Fruit fly (Drosophila melanogaster) whole organism, pupa: ENCODE measurements around the gene cDIP.
A peak's percentile ranks its signal among the peaks of the same experiment; 100 is the strongest.

Experiments
- CG10348 ChIP-seq: fragments of 200-800 bp; sonication (Bioruptor generic); IDR thresholded peaks from 2 replicates; pipeline ENCODE4 v1.3.6; 2022; ENCODE audit warnings: missing biosample characterization, missing genetic modification characterization
- CG12605 ChIP-seq: fragments of 200-800 bp; sonication (Bioruptor generic); IDR thresholded peaks from 2 replicates; pipeline ENCODE4 v1.3.6; 2022; ENCODE audit warnings: missing biosample characterization, missing genetic modification characterization
- CG13204 ChIP-seq: fragments of 200-800 bp; sonication (Bioruptor generic); optimal IDR thresholded peaks from 2 replicates; lab custom pipeline; 2018; ENCODE audit warnings: missing biosample characterization, mild to moderate bottlenecking, missing genetic modification characterization, moderate library complexity
- CG14655 ChIP-seq: fragments of 200-800 bp; sonication (Bioruptor generic); optimal IDR thresholded peaks from 3 replicates; lab custom pipeline; 2017; ENCODE audit warnings: mild to moderate bottlenecking, missing biosample characterization, missing genetic modification reagents, missing genetic modification characterization
- CG15710 ChIP-seq: fragments of 200-800 bp; sonication (Bioruptor generic); optimal IDR thresholded peaks from 2 replicates; lab custom pipeline; 2018; ENCODE audit warnings: missing biosample characterization, mild to moderate bottlenecking, missing genetic modification characterization, moderate library complexity
- CG17806 ChIP-seq: fragments of 200-800 bp; sonication (Bioruptor generic); optimal IDR thresholded peaks from 2 replicates; lab custom pipeline; 2018; ENCODE audit warnings: missing biosample characterization, mild to moderate bottlenecking, missing genetic modification characterization, moderate library complexity
- CG32121 ChIP-seq: fragments of 200-800 bp; sonication (Bioruptor generic); IDR thresholded peaks from 2 replicates; pipeline ENCODE4 v1.3.6; 2022; ENCODE audit warnings: missing biosample characterization, missing genetic modification characterization
- CG34367 ChIP-seq: fragments of 200-800 bp; sonication (Bioruptor generic); optimal IDR thresholded peaks from 2 replicates; lab custom pipeline; 2018; ENCODE audit warnings: missing biosample characterization, mild to moderate bottlenecking, missing genetic modification characterization
- CG4496 ChIP-seq: fragments of 200-800 bp; sonication (Bioruptor generic); IDR thresholded peaks from 3 replicates; pipeline ENCODE4 v1.3.6; 2022; ENCODE audit warnings: missing biosample characterization, missing genetic modification characterization
- CG8159 ChIP-seq: fragments of 200-800 bp; sonication (Bioruptor generic); optimal IDR thresholded peaks from 3 replicates; lab custom pipeline; 2018; ENCODE audit warnings: missing biosample characterization, mild to moderate bottlenecking, missing genetic modification characterization, moderate library complexity
- CG8301 ChIP-seq: fragments of 200-800 bp; sonication (Bioruptor generic); optimal IDR thresholded peaks from 2 replicates; lab custom pipeline; 2018; ENCODE audit warnings: missing biosample characterization, mild to moderate bottlenecking, missing genetic modification characterization
- CG9948 ChIP-seq: fragments of 200-800 bp; sonication (Bioruptor generic); optimal IDR thresholded peaks from 2 replicates; lab custom pipeline; 2018; ENCODE audit warnings: missing biosample characterization, mild to moderate bottlenecking, missing genetic modification characterization, moderate library complexity
- D1 ChIP-seq: fragments of 200-800 bp; sonication (Bioruptor generic); optimal IDR thresholded peaks from 2 replicates; lab custom pipeline; 2018; ENCODE audit warnings: missing biosample characterization, mild to moderate bottlenecking, missing genetic modification characterization, moderate library complexity
- EcR ChIP-seq: fragments of 200-800 bp; sonication (Bioruptor generic); optimal IDR thresholded peaks from 3 replicates; lab custom pipeline; 2019; ENCODE audit warnings: missing biosample characterization, missing genetic modification characterization, mild to moderate bottlenecking, moderate library complexity, missing genetic modification reagents
- Ets98B ChIP-seq: fragments of 200-800 bp; sonication (Bioruptor generic); IDR thresholded peaks from 2 replicates; pipeline ENCODE4 v1.3.6; 2022; ENCODE audit warnings: missing biosample characterization, missing genetic modification characterization
- Pif1A ChIP-seq: fragments of 200-800 bp; sonication (Bioruptor generic); optimal IDR thresholded peaks from 3 replicates; lab custom pipeline; 2016; ENCODE audit warnings: missing biosample characterization, missing genetic modification characterization
- Pif1B ChIP-seq: fragments of 200-800 bp; sonication (Bioruptor generic); optimal IDR thresholded peaks from 3 replicates; lab custom pipeline; 2016; ENCODE audit warnings: missing biosample characterization, missing genetic modification characterization
- Snoo ChIP-seq: fragments of 200-800 bp; sonication (Bioruptor generic); optimal IDR thresholded peaks from 3 replicates; lab custom pipeline; 2017; ENCODE audit warnings: missing biosample characterization, mild to moderate bottlenecking, missing genetic modification characterization, inconsistent platforms
- fd96Ca ChIP-seq: fragments of 200-800 bp; sonication (Bioruptor generic); IDR thresholded peaks from 3 replicates; pipeline ENCODE4 v1.3.6; 2022; ENCODE audit warnings: missing biosample characterization, missing genetic modification characterization
- gl ChIP-seq: fragments of 200-800 bp; sonication (Bioruptor generic); optimal IDR thresholded peaks from 2 replicates; lab custom pipeline; 2018; ENCODE audit warnings: missing biosample characterization, mild to moderate bottlenecking, missing genetic modification characterization
- rn ChIP-seq: fragments of 200-800 bp; sonication (Bioruptor generic); IDR thresholded peaks from 2 replicates; pipeline ENCODE4 v1.3.6; 2022; ENCODE audit warnings: missing biosample characterization, missing genetic modification characterization

Gene cDIP

DNA sequence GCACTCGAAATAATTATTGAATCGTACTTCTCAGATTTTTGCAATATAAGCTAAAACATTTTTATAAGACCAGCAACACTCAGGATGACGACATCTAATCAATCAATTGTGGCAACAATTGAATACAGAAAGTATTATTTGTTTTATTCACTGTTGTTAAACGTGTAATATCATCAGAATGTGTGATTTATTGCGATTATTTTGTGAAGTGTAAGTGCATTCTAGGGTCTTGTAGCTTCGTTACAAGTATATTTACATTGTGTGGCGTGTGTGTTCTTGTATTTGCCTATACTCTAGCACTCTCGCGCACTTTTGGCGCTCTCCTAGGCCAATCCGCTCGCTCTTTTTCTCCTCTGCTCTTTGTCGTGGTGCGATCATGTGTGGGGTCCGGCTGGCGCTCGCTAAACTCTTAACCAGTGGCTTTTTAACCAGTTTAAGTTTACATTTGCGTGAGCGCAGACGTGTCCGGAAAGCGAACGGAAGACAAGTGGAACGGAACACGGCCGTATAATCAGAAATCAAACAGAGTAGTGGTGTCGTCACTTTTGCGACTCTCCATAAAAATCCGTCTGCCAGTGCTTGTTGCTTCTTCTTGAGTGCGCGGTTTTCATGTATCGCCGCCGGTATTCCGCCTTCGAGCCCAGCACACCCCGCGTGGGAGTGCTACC lies 43.7 kb upstream of the cDIP start:
- TF ChIP-seq CG15710 (tag; lab: Kevin White, UChicago) (peak; percentile 92), Pif1A (GFP tag; lab: Kevin White, UChicago) (peak; percentile 93), CG32121 (peak; percentile 93), Pif1B (GFP tag; lab: Kevin White, UChicago) (peak; percentile 90), D1 (tag; lab: Kevin White, UChicago) (peak; percentile 92), CG10348 (GFP tag; lab: Robert Waterston, UW) (peak; percentile 73; the same call in 1 of the 2 replicates), EcR (GFP tag; lab: Kevin White, UChicago) (peak; percentile 66), CG4496 (GFP tag; lab: Robert Waterston, UW) (peak; percentile 91), fd96Ca (peak; percentile 86), CG8301 (tag; lab: Kevin White, UChicago) (peak; percentile 97), CG13204 (GFP tag; lab: Kevin White, UChicago) (no peak), CG9948 (tag; lab: Kevin White, UChicago) (peak; percentile 91), gl (tag; lab: Kevin White, UChicago) (peak; percentile 79), CG17806 (tag; lab: Kevin White, UChicago) (peak; percentile 92), rn (GFP tag; lab: Robert Waterston, UW) (peak; percentile 78), Ets98B (GFP tag; lab: Robert Waterston, UW) (peak; percentile 91), CG34367 (tag; lab: Kevin White, UChicago) (peak; percentile 90), Snoo (tag; lab: Kevin White, UChicago) (peak; percentile 65), CG8159 (tag; lab: Kevin White, UChicago) (peak; percentile 98), CG14655 (GFP tag; lab: Kevin White, UChicago) (peak; percentile 97), CG12605 (GFP tag; lab: Robert Waterston, UW) (peak; percentile 73)

DNA sequence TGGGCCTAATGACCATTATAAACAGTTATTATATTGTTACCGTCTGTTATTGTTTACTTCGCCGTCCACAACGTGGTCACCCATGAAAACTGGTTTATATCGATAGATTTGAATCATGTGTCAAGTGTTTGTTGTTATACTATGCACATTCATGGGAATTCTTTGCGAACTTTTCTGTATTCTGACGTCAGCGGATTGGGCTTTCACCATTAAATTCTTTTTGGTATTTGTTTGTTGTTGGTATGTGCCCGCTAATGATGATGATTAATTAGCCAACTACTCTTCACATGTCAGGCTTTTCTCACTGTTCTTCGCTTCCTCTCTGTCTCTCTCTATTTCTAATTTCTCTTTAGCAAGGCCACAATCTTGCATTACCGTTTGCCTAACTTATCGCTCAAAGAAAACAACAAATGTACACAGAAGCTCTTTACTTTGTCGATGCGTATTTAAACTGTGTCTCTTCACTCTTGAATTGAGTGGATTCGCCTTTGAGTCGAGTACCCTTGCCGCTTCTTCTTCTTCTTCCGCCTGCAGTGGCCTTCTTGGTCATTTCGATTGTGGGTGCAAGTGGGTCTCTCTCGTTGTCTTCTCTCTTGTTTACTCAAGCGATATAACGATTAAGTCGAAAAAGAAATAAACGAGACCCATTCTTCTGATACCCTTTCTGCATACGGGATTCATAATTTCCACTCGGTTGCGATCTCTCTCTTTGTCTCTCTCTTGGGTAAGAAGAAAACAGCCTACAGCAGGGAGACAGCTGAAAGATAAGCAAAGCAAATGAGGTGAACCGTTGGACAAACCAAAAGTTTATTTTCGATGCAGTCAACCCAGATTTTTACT lies 43.0 kb upstream of the cDIP start:
- TF ChIP-seq Ets98B (GFP tag; lab: Robert Waterston, UW) (peak; percentile 44; the same call in 1 of the 2 replicates), CG12605 (GFP tag; lab: Robert Waterston, UW) (peak; percentile 61), CG15710 (tag; lab: Kevin White, UChicago) (no peak), CG4496 (GFP tag; lab: Robert Waterston, UW) (no peak)

DNA sequence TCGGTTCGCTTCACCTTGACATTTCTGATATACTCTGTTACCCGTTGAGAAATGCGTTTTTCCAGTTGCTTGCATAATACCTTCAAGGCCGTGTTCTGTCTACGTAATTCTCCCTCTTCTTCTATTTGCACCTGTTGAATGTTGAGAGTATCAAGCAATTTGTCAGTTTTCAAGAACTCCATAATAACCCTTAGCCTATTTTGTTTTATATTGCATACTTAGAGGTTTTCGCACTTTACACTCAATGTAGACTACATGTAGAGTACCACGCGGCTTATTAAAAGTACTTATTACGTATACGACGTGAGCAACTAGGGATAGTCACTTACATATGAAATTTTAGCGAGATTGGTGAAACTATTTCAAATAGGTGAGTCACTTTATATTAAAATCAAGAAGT lies 42.2 kb upstream of the cDIP start:
- TF ChIP-seq CG12605 (GFP tag; lab: Robert Waterston, UW) (no peak), CG34367 (tag; lab: Kevin White, UChicago) (no peak), CG14655 (GFP tag; lab: Kevin White, UChicago) (peak; percentile 0), CG4496 (GFP tag; lab: Robert Waterston, UW) (peak; percentile 25; the same call in 1 of the 3 replicates), EcR (GFP tag; lab: Kevin White, UChicago) (peak; percentile 17)
- TF ChIP-seq, all 21 proteins: peak for 3

DNA sequence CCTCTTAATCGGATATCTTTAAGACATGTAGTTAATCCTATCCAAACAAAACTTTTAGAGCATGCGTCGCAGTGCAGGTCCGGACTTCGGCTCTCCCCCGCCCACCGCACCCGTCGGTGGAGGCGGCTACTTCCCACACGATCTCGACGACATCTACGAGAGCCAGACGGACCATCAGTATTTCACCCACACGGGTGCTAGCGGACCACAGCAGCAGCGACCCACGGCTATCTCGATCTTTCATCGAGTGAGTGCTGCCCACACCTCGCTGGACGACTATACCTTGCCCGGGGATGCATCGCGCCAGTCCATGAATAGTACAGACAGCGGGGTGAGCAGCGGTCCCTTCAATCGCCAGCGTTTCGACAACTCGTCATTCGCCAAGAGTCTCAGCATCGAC lies 40.7 kb upstream of the cDIP start:
- no peak for TF ChIP-seq D1 (tag; lab: Kevin White, UChicago)

DNA sequence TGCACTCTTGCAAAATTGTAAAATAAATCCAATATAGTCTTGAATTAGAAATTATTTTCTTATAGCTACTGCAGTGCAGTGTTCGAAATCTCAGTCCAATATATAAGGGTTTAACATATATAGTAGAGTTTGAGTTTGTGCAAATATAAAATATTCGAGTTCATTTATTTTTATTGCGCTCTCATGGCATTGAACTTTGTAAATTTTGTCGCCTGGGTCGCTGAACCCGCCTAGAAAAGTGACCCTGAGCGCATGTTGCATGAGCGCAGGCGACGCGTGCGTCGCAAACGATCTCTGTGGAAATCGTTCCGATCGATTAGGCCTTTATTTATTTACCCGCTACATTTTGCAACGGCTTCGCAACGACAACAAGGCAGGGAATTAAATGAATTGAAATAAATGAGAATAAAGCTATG lies 39.1 kb upstream of the cDIP start:
- TF ChIP-seq CG9948 (tag; lab: Kevin White, UChicago) = peak; percentile 65
- TF ChIP-seq CG17806 (tag; lab: Kevin White, UChicago) = peak; percentile 65
- TF ChIP-seq D1 (tag; lab: Kevin White, UChicago) = no peak
- TF ChIP-seq CG13204 (GFP tag; lab: Kevin White, UChicago) = no peak
- TF ChIP-seq CG8159 (tag; lab: Kevin White, UChicago) = peak; percentile 70
- TF ChIP-seq CG4496 (GFP tag; lab: Robert Waterston, UW) = peak; percentile 50; the same call in 1 of the 3 replicates
- TF ChIP-seq CG8301 (tag; lab: Kevin White, UChicago) = peak; percentile 58
- peak; percentile 63 for TF ChIP-seq Pif1B (GFP tag; lab: Kevin White, UChicago)
- TF ChIP-seq CG32121 = peak; percentile 57
- TF ChIP-seq fd96Ca = peak; percentile 78
- TF ChIP-seq Pif1A (GFP tag; lab: Kevin White, UChicago) = peak; percentile 66
- TF ChIP-seq CG12605 (GFP tag; lab: Robert Waterston, UW) = 0 out of 2 replicates have a peak, but pooled peaks have one; percentile 36
- TF ChIP-seq Snoo (tag; lab: Kevin White, UChicago) = peak; percentile 14
- peak; percentile 89 for TF ChIP-seq EcR (GFP tag; lab: Kevin White, UChicago)
- peak; percentile 57 for TF ChIP-seq CG34367 (tag; lab: Kevin White, UChicago)
- 0 out of 2 replicates have a peak, but pooled peaks have one; percentile 27 for TF ChIP-seq CG10348 (GFP tag; lab: Robert Waterston, UW)
- TF ChIP-seq gl (tag; lab: Kevin White, UChicago) = no peak
- TF ChIP-seq rn (GFP tag; lab: Robert Waterston, UW) = 0 out of 2 replicates have a peak, but pooled peaks have one; percentile 24
- TF ChIP-seq Ets98B (GFP tag; lab: Robert Waterston, UW) = peak; percentile 53
- peak; percentile 61 for TF ChIP-seq CG15710 (tag; lab: Kevin White, UChicago)
- peak; percentile 67 for TF ChIP-seq CG14655 (GFP tag; lab: Kevin White, UChicago)
